Worm (Caenorhabditis elegans): ENCODE measurements around the gene F16B4.4.

- TF ChIP-seq nhr-28 (tag; optimal IDR thresholded peaks at IDR 0.05) (no peak), elt-1 (tag; optimal IDR thresholded peaks at IDR 0.05; ENCODE audit: borderline replicate concordance, insufficient read depth) (no peak)
These were observed 48.4 kb downstream of the F16B4.4 start, which contains the start of gene Y46H3D.1 for ce11 chrV:1642199-1642598.

Measured in whole organism, mixed stage, embryonic.